Worm (Caenorhabditis elegans): ENCODE data around the gene F31D4.5.
A peak's percentile ranks its signal among the peaks of the same experiment; 100 is the strongest.

The F31D4.5 gene

ce11 chrV:20862681-20863080 lies 8.8 kb downstream of the F31D4.5 start, which contains the start of gene twk-35:
twk-35 (plus strand) TSS chrV:20862981.
- TF ChIP-seq fkh-2 (tag; optimal IDR thresholded peaks at IDR 0.05) (no peak), tbx-2 (tag; optimal IDR thresholded peaks at IDR 0.05) (no peak), nhr-11 (tag; optimal IDR thresholded peaks at IDR 0.05) (no peak), sea-2 (GFP tag; optimal IDR thresholded peaks at IDR 0.05) (no peak), nhr-76 (tag; optimal IDR thresholded peaks at IDR 0.05) (no peak), mml-1 (tag; optimal IDR thresholded peaks at IDR 0.05) (no peak)

ce11 chrV:20866406-20866805 lies 12.5 kb downstream of the F31D4.5 start:
- TF ChIP-seq pqm-1 (tag; optimal IDR thresholded peaks at IDR 0.05) (peak; percentile 39), ceh-82 (tag; optimal IDR thresholded peaks at IDR 0.05) (no peak), elt-2 (tag; optimal IDR thresholded peaks at IDR 0.05) (peak; percentile 81)

- TF ChIP-seq elt-2 (tag; optimal IDR thresholded peaks at IDR 0.05) (no peak), pha-4 (tag; optimal IDR thresholded peaks at IDR 0.05) (peak; percentile 8), R02D3.7 (tag; optimal IDR thresholded peaks at IDR 0.05) (no peak), lin-39 (tag; optimal IDR thresholded peaks at IDR 0.05) (no peak), nhr-23 (tag; optimal IDR thresholded peaks at IDR 0.05) (no peak), skn-1 (tag; optimal IDR thresholded peaks at IDR 0.05) (no peak), nhr-76 (tag; optimal IDR thresholded peaks at IDR 0.05) (no peak), ztf-4 (tag; optimal IDR thresholded peaks at IDR 0.05) (no peak)
Observed at ce11 chrV:20868329-20868728, 14.5 kb downstream of the F31D4.5 start, which contains the start of gene F31D4.8. F31D4.8 (minus strand) TSS chrV:20868429.

DNA sequence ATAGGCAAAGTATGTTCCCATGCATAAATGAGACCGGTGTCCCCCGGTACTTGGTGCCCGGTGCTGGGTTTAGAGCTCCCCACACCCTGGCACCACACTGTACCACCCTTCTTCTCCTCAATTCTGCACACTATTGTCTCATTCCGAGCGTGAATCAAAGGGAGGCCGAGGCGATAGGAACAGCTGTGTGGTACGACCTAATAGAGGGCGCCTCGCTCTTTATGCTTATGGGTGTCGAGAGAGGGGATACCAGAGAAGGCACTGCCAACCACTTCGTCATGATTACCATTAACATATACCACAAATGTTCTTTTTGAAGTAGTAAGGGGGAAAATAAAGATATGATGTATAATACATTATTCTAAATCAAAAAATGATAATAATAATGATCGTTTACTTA lies 16.8 kb downstream of the F31D4.5 start:
- TF ChIP-seq egl-5 (tag; optimal IDR thresholded peaks at IDR 0.05) (no peak), tbx-2 (tag; optimal IDR thresholded peaks at IDR 0.05) (no peak), nhr-12 (tag; optimal IDR thresholded peaks at IDR 0.05) (no peak), pqm-1 (tag; optimal IDR thresholded peaks at IDR 0.05) (no peak), nhr-237 (tag; optimal IDR thresholded peaks at IDR 0.05) (no peak), nfya-1 (tag; optimal IDR thresholded peaks at IDR 0.05; ENCODE audit: insufficient read depth) (no peak), nhr-25 (tag; optimal IDR thresholded peaks at IDR 0.05) (no peak), sea-2 (GFP tag; optimal IDR thresholded peaks at IDR 0.05) (no peak), unc-39 (tag; optimal IDR thresholded peaks at IDR 0.05) (no peak), mdl-1 (tag; optimal IDR thresholded peaks at IDR 0.05) (no peak), nhr-23 (tag; optimal IDR thresholded peaks at IDR 0.05) (no peak), jun-1 (tag; optimal IDR thresholded peaks at IDR 0.05) (no peak), fkh-2 (tag; optimal IDR thresholded peaks at IDR 0.05) (no peak), ztf-11 (tag; optimal IDR thresholded peaks at IDR 0.05) (no peak), ZK546.5 (tag; optimal IDR thresholded peaks at IDR 0.05) (no peak), lin-39 (tag; optimal IDR thresholded peaks at IDR 0.05) (no peak)

ce11 chrV:20871194-20871593 lies 17.3 kb downstream of the F31D4.5 start:
- TF ChIP-seq nhr-28 (tag; optimal IDR thresholded peaks at IDR 0.05) = no peak
- TF ChIP-seq ZK546.5 (tag; optimal IDR thresholded peaks at IDR 0.05) = no peak
- no peak for TF ChIP-seq aly-2 (tag; optimal IDR thresholded peaks at IDR 0.05)
- no peak for TF ChIP-seq nhr-11 (tag; optimal IDR thresholded peaks at IDR 0.05)
- TF ChIP-seq ceh-82 (tag; optimal IDR thresholded peaks at IDR 0.05) = no peak
- TF ChIP-seq ceh-28 (tag; optimal IDR thresholded peaks at IDR 0.05) = no peak

DNA sequence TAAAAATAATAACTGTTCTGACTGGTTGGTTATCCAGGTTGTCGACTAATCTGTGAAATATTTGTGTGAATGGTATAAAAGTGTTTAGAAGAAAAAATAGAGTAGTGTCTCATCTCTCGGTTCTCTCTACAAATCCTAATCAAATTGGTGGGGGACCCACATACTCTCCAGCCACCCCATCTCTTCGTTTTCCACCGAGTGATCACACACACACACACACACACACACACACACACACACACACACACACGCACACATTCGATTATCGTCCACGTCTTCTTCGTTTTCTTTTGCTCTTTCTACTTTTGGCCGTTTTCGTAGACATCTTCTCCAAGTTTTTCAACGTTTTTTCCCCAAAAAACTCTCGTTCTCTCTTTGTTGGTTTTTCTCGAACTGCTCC lies 19.3 kb downstream of the F31D4.5 start:
- TF ChIP-seq egl-5 (tag; optimal IDR thresholded peaks at IDR 0.05) (no peak), elt-1 (tag; optimal IDR thresholded peaks at IDR 0.05) (no peak), lin-15B (tag; optimal IDR thresholded peaks at IDR 0.05) (no peak), sea-2 (GFP tag; optimal IDR thresholded peaks at IDR 0.05) (no peak), nhr-237 (tag; optimal IDR thresholded peaks at IDR 0.05) (no peak), fkh-10 (GFP tag; optimal IDR thresholded peaks at IDR 0.05) (peak; percentile 81), nhr-67 (tag; optimal IDR thresholded peaks at IDR 0.05) (no peak), daf-12 (tag; optimal IDR thresholded peaks at IDR 0.05) (no peak), hmg-11 (tag; optimal IDR thresholded peaks at IDR 0.05) (peak; percentile 45), ceh-16 (tag; optimal IDR thresholded peaks at IDR 0.05) (no peak), nfya-1 (tag; optimal IDR thresholded peaks at IDR 0.05; ENCODE audit: insufficient read depth) (peak; percentile 20)

Data from whole organism, L3 larva.